Worm (Caenorhabditis elegans): ENCODE measurements around the gene ZC449.5.
A peak's percentile ranks its signal among the peaks of the same experiment; 100 is the strongest.

Gene ZC449.5

ce11 chrX:5022682-5023081 lies 14.9 kb downstream of the ZC449.5 start (continued):
- TF ChIP-seq D1046.2 (GFP tag; IDR thresholded peaks at IDR 0.05) (no peak), unc-62 (GFP tag; optimal IDR thresholded peaks at IDR 0.05 in 1 of 2) (peak in 1 of 2 experiments; percentile 97), unc-62 (tag; optimal IDR thresholded peaks at IDR 0.05) (no peak), ceh-62 (tag; optimal IDR thresholded peaks at IDR 0.05) (no peak), daf-12 (tag; optimal IDR thresholded peaks at IDR 0.05) (no peak), zip-11 (GFP tag; IDR thresholded peaks at IDR 0.05) (no peak), dpl-1 (GFP tag; optimal IDR thresholded peaks at IDR 0.05) (peak; percentile 3), ceh-20 (GFP tag; IDR thresholded peaks at IDR 0.05) (peak; percentile 72; the same call in 1 of the 2 replicates), F49E8.2 (tag; optimal IDR thresholded peaks at IDR 0.05; ENCODE audit: borderline replicate concordance) (no peak), mxl-3 (GFP tag; optimal IDR thresholded peaks at IDR 0.05) (peak; percentile 54), rbr-2 (tag; optimal IDR thresholded peaks at IDR 0.05) (peak; percentile 28), nhr-237 (tag; optimal IDR thresholded peaks at IDR 0.05) (no peak), vab-7 (GFP tag; IDR thresholded peaks at IDR 0.05) (peak; percentile 80), php-3 (GFP tag; IDR thresholded peaks at IDR 0.05) (peak; percentile 73; the same call in 1 of the 2 replicates), tag-97 (GFP tag; IDR thresholded peaks at IDR 0.05) (no peak), nhr-48 (tag; optimal IDR thresholded peaks at IDR 0.05) (peak; percentile 24), dmd-9 (GFP tag; IDR thresholded peaks at IDR 0.05) (0 out of 2 replicates have a peak, but pooled peaks have one; percentile 42), lir-3 (tag; optimal IDR thresholded peaks at IDR 0.05) (no peak), ceh-32 (tag; optimal IDR thresholded peaks at IDR 0.05; ENCODE audit: poor library complexity) (no peak), snpc-4 (tag; optimal IDR thresholded peaks at IDR 0.05) (no peak), ztf-11 (tag; optimal IDR thresholded peaks at IDR 0.05) (no peak), ztf-7 (tag; optimal IDR thresholded peaks at IDR 0.05) (peak; percentile 52), lsy-2 (tag; optimal IDR thresholded peaks at IDR 0.05) (peak in 1 of 2 experiments; percentile 59), lin-39 (tag; optimal IDR thresholded peaks at IDR 0.05) (no peak), hif-1 (tag; optimal IDR thresholded peaks at IDR 0.05) (peak in 1 of 2 experiments; percentile 36), Y105C5A.15 (GFP tag; IDR thresholded peaks at IDR 0.05) (0 out of 2 replicates have a peak, but pooled peaks have one; percentile 49), duxl-1 (tag; optimal IDR thresholded peaks at IDR 0.05; ENCODE audit: poor library complexity) (peak; percentile 82), ctbp-1 (GFP tag; IDR thresholded peaks at IDR 0.05) (peak; percentile 79), nhr-6 (tag; optimal IDR thresholded peaks at IDR 0.05) (peak; percentile 61), unc-39 (tag; optimal IDR thresholded peaks at IDR 0.05) (no peak), egl-27 (tag; optimal IDR thresholded peaks at IDR 0.05) (no peak), F44E2.7 (GFP tag; IDR thresholded peaks at IDR 0.05) (no peak; the same call in 1 of the 2 replicates), dmd-6 (GFP tag; IDR thresholded peaks at IDR 0.05) (peak; percentile 65), ceh-82 (tag; optimal IDR thresholded peaks at IDR 0.05) (no peak), Y5F2A.4 (GFP tag; optimal IDR thresholded peaks at IDR 0.05) (no peak), Y48G9A.11 (GFP tag; IDR thresholded peaks at IDR 0.05) (no peak; the same call in 1 of the 2 replicates), lim-7 (GFP tag; IDR thresholded peaks at IDR 0.05) (peak; percentile 87), attf-4 (tag; optimal IDR thresholded peaks at IDR 0.05) (no peak), daf-8 (GFP tag; IDR thresholded peaks at IDR 0.05) (no peak), ZK546.5 (tag; optimal IDR thresholded peaks at IDR 0.05) (no peak), nhr-41 (GFP tag; IDR thresholded peaks at IDR 0.05) (0 out of 2 replicates have a peak, but pooled peaks have one; percentile 51), F37D6.2 (tag; optimal IDR thresholded peaks at IDR 0.05) (peak; percentile 35), unc-130 (GFP tag; optimal IDR thresholded peaks at IDR 0.05) (no peak), sdz-12 (GFP tag; optimal IDR thresholded peaks at IDR 0.05) (peak; percentile 55), nhr-111 (GFP tag; optimal IDR thresholded peaks at IDR 0.05) (no peak), zag-1 (tag; optimal IDR thresholded peaks at IDR 0.05) (no peak), fos-1 (tag; optimal IDR thresholded peaks at IDR 0.05) (no peak), R02D3.7 (tag; optimal IDR thresholded peaks at IDR 0.05) (no peak), tra-1 (GFP tag; IDR thresholded peaks at IDR 0.05) (peak; percentile 82), mxl-2 (GFP tag; conservative IDR thresholded peaks at IDR 0.05) (no peak), ceh-28 (tag; optimal IDR thresholded peaks at IDR 0.05) (no peak), madf-5 (GFP tag; IDR thresholded peaks at IDR 0.05) (peak in 1 of 2 experiments; percentile 87; a peak in 1 of 4 replicates)

Measured in whole organism, L4 larva.